Fruit fly (Drosophila melanogaster): ENCODE measurements around the gene aay.

Gene aay

DNA sequence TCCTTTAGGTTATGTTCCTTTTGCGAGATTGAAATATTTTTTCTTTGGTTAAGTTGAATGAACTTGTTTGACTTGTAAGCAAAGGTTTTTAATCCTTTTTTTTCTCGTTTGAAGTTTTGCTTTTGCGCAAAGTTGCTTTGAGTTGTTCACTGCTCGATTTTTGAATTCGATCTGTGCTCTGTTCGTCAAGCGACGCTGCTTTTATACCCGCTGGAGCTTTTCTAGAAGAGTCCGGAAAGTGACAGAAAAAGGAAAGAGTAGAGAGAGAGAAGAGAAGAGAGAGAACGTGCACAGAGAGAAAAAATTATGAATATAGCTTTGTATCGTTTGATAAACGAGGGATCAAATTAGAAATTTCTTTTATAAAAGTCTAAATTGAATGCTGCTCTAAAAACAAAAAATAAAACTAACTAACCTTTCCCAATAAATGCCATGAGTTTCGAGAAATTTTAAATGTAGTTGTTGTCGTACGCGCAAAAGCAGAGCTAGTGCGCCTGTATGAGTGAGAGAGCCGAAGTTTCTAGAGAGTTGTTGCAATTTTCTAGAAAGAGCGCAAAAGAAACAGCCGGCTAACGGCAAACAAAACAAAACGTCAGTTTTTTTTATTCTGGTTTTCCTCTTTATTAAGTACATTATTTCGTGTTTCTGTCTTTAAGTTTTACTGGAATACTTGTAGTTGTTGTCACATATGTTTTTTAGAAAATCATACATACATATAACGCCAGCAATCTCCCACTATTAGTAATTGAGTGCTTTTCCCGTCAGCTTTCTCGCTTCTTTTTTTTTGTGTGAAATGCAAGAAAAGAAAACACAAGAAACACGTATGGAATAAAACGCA is 45.6 kb upstream of the aay start, which contains the start of gene Hsp26 (continued):
- TF ChIP-seq CG18619 (GFP tag; optimal IDR thresholded peaks at IDR 0.05) (peak; percentile 74), pnt (GFP tag; optimal IDR thresholded peaks at IDR 0.05) (peak; percentile 85), CG17328 (GFP tag; IDR thresholded peaks at IDR 0.05) (peak; percentile 91), lab (GFP tag; optimal IDR thresholded peaks at IDR 0.05) (peak; percentile 91), CG8281 (tag; optimal IDR thresholded peaks at IDR 0.05) (peak; percentile 60), MBD-R2 (GFP tag; IDR thresholded peaks at IDR 0.05) (peak; percentile 42; the same call in 1 of the 2 replicates), Sin3A (optimal IDR thresholded peaks at IDR 0.05) (no peak), Chrac-16 (GFP tag; optimal IDR thresholded peaks at IDR 0.05) (peak; percentile 75), z (GFP tag; IDR thresholded peaks at IDR 0.05) (no peak), sqz (GFP tag; optimal IDR thresholded peaks at IDR 0.05) (peak; percentile 58), sisA (GFP tag; IDR thresholded peaks at IDR 0.05) (peak; percentile 74), CG12744 (GFP tag; optimal IDR thresholded peaks at IDR 0.05) (peak; percentile 58), bcd (GFP tag; optimal IDR thresholded peaks at IDR 0.05) (peak; percentile 84), klu (GFP tag; IDR thresholded peaks at IDR 0.05) (no peak; the same call in 1 of the 2 replicates), Atf3 (GFP tag; optimal IDR thresholded peaks at IDR 0.05) (peak; percentile 80), CG18262 (tag; optimal IDR thresholded peaks at IDR 0.05) (peak; percentile 86), mirr (GFP tag; optimal IDR thresholded peaks at IDR 0.05) (no peak), CG4424 (GFP tag; optimal IDR thresholded peaks at IDR 0.05) (peak; percentile 83), CG10543 (GFP tag; optimal IDR thresholded peaks at IDR 0.05) (peak; percentile 9), CG10147 (GFP tag; optimal IDR thresholded peaks at IDR 0.05) (peak; percentile 74), Jarid2 (GFP tag; optimal IDR thresholded peaks at IDR 0.05) (peak; percentile 75), CG8359 (GFP tag; optimal IDR thresholded peaks at IDR 0.05; ENCODE audit: borderline replicate concordance) (peak; percentile 34), lov (optimal IDR thresholded peaks at IDR 0.05) (no peak), lov (GFP tag; IDR thresholded peaks at IDR 0.05) (peak; percentile 62; the same call in 1 of the 3 replicates), Dp (GFP tag; optimal IDR thresholded peaks at IDR 0.05) (no peak), sob (GFP tag; IDR thresholded peaks at IDR 0.05) (peak; percentile 82), Dip3 (GFP tag; optimal IDR thresholded peaks at IDR 0.05) (peak; percentile 81), CG11695 (GFP tag; IDR thresholded peaks at IDR 0.05) (peak; percentile 90), luna (GFP tag; optimal IDR thresholded peaks at IDR 0.05) (peak; percentile 60), Lim3 (GFP tag; IDR thresholded peaks at IDR 0.05) (no peak), Hr39 (optimal IDR thresholded peaks at IDR 0.05) (no peak), Gsc (GFP tag; IDR thresholded peaks at IDR 0.05) (no peak), disco-r (GFP tag; optimal IDR thresholded peaks at IDR 0.05) (peak; percentile 83), cg (GFP tag; optimal IDR thresholded peaks at IDR 0.05) (peak; percentile 89), CG4854 (GFP tag; optimal IDR thresholded peaks at IDR 0.05) (peak; percentile 58), Sox100B (GFP tag; optimal IDR thresholded peaks at IDR 0.05) (peak; percentile 67), amos (GFP tag; IDR thresholded peaks at IDR 0.05; ENCODE audit: partially characterized antibody) (no peak), Awh (GFP tag; IDR thresholded peaks at IDR 0.05) (peak; percentile 75), shn (GFP tag; optimal IDR thresholded peaks at IDR 0.05) (peak; percentile 49), danr (GFP tag; IDR thresholded peaks at IDR 0.05) (peak; percentile 21; the same call in 1 of the 2 replicates), CG31224 (GFP tag; IDR thresholded peaks at IDR 0.05) (peak; percentile 68), nerfin-2 (GFP tag; IDR thresholded peaks at IDR 0.05; ENCODE audit: partially characterized antibody) (no peak), H2.0 (GFP tag; IDR thresholded peaks at IDR 0.05) (peak; percentile 79), CG9932 (GFP tag; IDR thresholded peaks at IDR 0.05) (peak; percentile 61), tap (tag; optimal IDR thresholded peaks at IDR 0.05) (peak; percentile 71), BEAF-32 (GFP tag; optimal IDR thresholded peaks at IDR 0.05) (no peak), cas (GFP tag; IDR thresholded peaks at IDR 0.05) (peak; percentile 49; the same call in 1 of the 2 replicates), tll (GFP tag; optimal IDR thresholded peaks at IDR 0.05) (no peak), dati (GFP tag; IDR thresholded peaks at IDR 0.05) (0 out of 2 replicates have a peak, but pooled peaks have one; percentile 19), nerfin-1 (tag; optimal IDR thresholded peaks at IDR 0.05) (peak; percentile 70)

All from whole organism, embryonic.